Worm (Caenorhabditis elegans): ENCODE measurements around the gene F56B3.11.

- TF ChIP-seq mdl-1 (tag; optimal IDR thresholded peaks at IDR 0.05) (no peak), aha-1 (tag) (no peak), ZK337.2 (GFP tag; IDR thresholded peaks at IDR 0.05) (no peak), nhr-28 (tag; optimal IDR thresholded peaks at IDR 0.05) (no peak)
Measured at ce11 chrIV:842095-842494, 45.7 kb upstream of the F56B3.11 start, which contains the start of gene Y55F3BR.6.
